Fruit fly (Drosophila melanogaster) whole organism, prepupa: ENCODE results near the gene fit.

Experiments
- Blimp-1 ChIP-seq: fragments of 200-800 bp; sonication (Bioruptor generic); optimal IDR thresholded peaks from 3 replicates; lab custom pipeline; 2017; ENCODE audit warnings: missing biosample characterization, missing genetic modification characterization, mild to moderate bottlenecking, moderate library complexity, missing genetic modification reagents
- CG10631 ChIP-seq: fragments of 200-800 bp; sonication (Bioruptor generic); optimal IDR thresholded peaks from 2 replicates; lab custom pipeline; 2016; ENCODE audit warnings: missing biosample characterization, missing genetic modification characterization
- CG10669 ChIP-seq: fragments of 200-800 bp; sonication (Bioruptor generic); optimal IDR thresholded peaks from 3 replicates; lab custom pipeline; 2018; ENCODE audit warnings: missing biosample characterization, mild to moderate bottlenecking, missing genetic modification characterization, moderate library complexity
- CG11294 ChIP-seq: fragments of 200-800 bp; sonication (Bioruptor generic); IDR thresholded peaks from 2 replicates; pipeline ENCODE4 v1.3.6; 2022; ENCODE audit warnings: missing biosample characterization, missing genetic modification characterization
- CG11762 ChIP-seq: fragments of 200-800 bp; sonication (Bioruptor generic); optimal IDR thresholded peaks from 3 replicates; lab custom pipeline; 2016; ENCODE audit warnings: missing biosample characterization, missing genetic modification characterization; ENCODE audit not compliant: insufficient read depth
- CG11902 ChIP-seq: fragments of 200-800 bp; sonication (Bioruptor generic); optimal IDR thresholded peaks from 3 replicates; lab custom pipeline; 2016; ENCODE audit warnings: missing biosample characterization, missing genetic modification characterization
- CG15336 ChIP-seq: fragments of 200-800 bp; sonication (Bioruptor generic); IDR thresholded peaks from 2 replicates; pipeline ENCODE4 v1.3.6; 2022; ENCODE audit warnings: missing biosample characterization, missing genetic modification characterization
- CG1621 ChIP-seq: fragments of 200-800 bp; sonication (Bioruptor generic); optimal IDR thresholded peaks from 3 replicates; lab custom pipeline; 2018; ENCODE audit warnings: missing biosample characterization, mild to moderate bottlenecking, missing genetic modification characterization
- CG3032 ChIP-seq: fragments of 200-800 bp; optimal IDR thresholded peaks from 2 replicates; lab custom pipeline; 2019; ENCODE audit warnings: missing biosample characterization, mild to moderate bottlenecking, missing genetic modification characterization, moderate library complexity
- CG31627 ChIP-seq: fragments of 200-800 bp; sonication (Bioruptor generic); optimal IDR thresholded peaks from 3 replicates; lab custom pipeline; 2016; ENCODE audit warnings: missing biosample characterization, missing genetic modification characterization
- CG34406 ChIP-seq: fragments of 200-800 bp; sonication (Bioruptor generic); optimal IDR thresholded peaks from 3 replicates; lab custom pipeline; 2016; ENCODE audit warnings: missing biosample characterization, missing genetic modification characterization
- CG3919 ChIP-seq: fragments of 200-800 bp; sonication (Bioruptor generic); optimal IDR thresholded peaks from 3 replicates; lab custom pipeline; 2016; ENCODE audit warnings: missing biosample characterization, missing genetic modification characterization
- CG4318 ChIP-seq: fragments of 200-800 bp; sonication (Bioruptor generic); optimal IDR thresholded peaks from 3 replicates; lab custom pipeline; 2017; ENCODE audit warnings: missing biosample characterization, mild to moderate bottlenecking, missing genetic modification characterization
- CG6163 ChIP-seq: fragments of 200-800 bp; sonication (Bioruptor generic); IDR thresholded peaks from 3 replicates; pipeline ENCODE4 v1.3.6; 2022; ENCODE audit warnings: missing biosample characterization, missing genetic modification characterization
- CG6276 ChIP-seq: fragments of 200-800 bp; sonication (Bioruptor generic); optimal IDR thresholded peaks from 2 replicates; lab custom pipeline; 2017; ENCODE audit warnings: missing biosample characterization, mild to moderate bottlenecking, missing genetic modification characterization
- CG6792 ChIP-seq: fragments of 200-800 bp; sonication (Bioruptor generic); optimal IDR thresholded peaks from 3 replicates; lab custom pipeline; 2016; ENCODE audit warnings: missing biosample characterization, missing genetic modification characterization
- CG6854 ChIP-seq: fragments of 200-800 bp; sonication (Bioruptor generic); optimal IDR thresholded peaks from 2 replicates; lab custom pipeline; 2017; ENCODE audit warnings: missing biosample characterization, mild to moderate bottlenecking, missing genetic modification characterization
- CG7368 ChIP-seq: fragments of 200-800 bp; sonication (Bioruptor generic); optimal IDR thresholded peaks from 3 replicates; lab custom pipeline; 2016; ENCODE audit warnings: missing biosample characterization, missing genetic modification characterization
- CG8119 ChIP-seq: fragments of 200-800 bp; sonication (Bioruptor generic); IDR thresholded peaks from 3 replicates; pipeline ENCODE4 v1.3.6; 2022; ENCODE audit warnings: missing biosample characterization, missing genetic modification characterization
- CG8319 ChIP-seq: fragments of 200-800 bp; sonication (Bioruptor generic); optimal IDR thresholded peaks from 3 replicates; lab custom pipeline; 2016; ENCODE audit warnings: missing biosample characterization, missing genetic modification characterization
- CG9139 ChIP-seq: fragments of 200-800 bp; sonication (Bioruptor generic); optimal IDR thresholded peaks from 3 replicates; lab custom pipeline; 2017; ENCODE audit warnings: missing biosample characterization, mild to moderate bottlenecking, missing genetic modification characterization
- Eip75B ChIP-seq: fragments of 200-800 bp; sonication (Bioruptor generic); optimal IDR thresholded peaks from 3 replicates; lab custom pipeline; 2016; ENCODE audit warnings: missing biosample characterization, missing genetic modification characterization
- Ets21C ChIP-seq: fragments of 200-800 bp; sonication (Bioruptor generic); optimal IDR thresholded peaks from 3 replicates; lab custom pipeline; 2016; ENCODE audit warnings: missing biosample characterization, missing genetic modification characterization
- Ets96B ChIP-seq: fragments of 200-800 bp; optimal IDR thresholded peaks from 2 replicates; lab custom pipeline; 2019; ENCODE audit warnings: missing biosample characterization, mild to moderate bottlenecking, missing genetic modification characterization, moderate library complexity
- Gug ChIP-seq: fragments of 200-800 bp; sonication (Bioruptor generic); IDR thresholded peaks from 2 replicates; pipeline ENCODE4 v1.3.6; 2022; ENCODE audit warnings: missing biosample characterization, missing genetic modification characterization
- Hr38 ChIP-seq: sonication (Bioruptor generic); optimal IDR thresholded peaks from 2 replicates; lab custom pipeline; 2016; ENCODE audit warnings: missing biosample characterization, missing genetic modification characterization
- Hr39 ChIP-seq: fragments of 200-800 bp; sonication (Bioruptor generic); optimal IDR thresholded peaks from 2 replicates; lab custom pipeline; 2016; ENCODE audit warnings: missing biosample characterization, missing genetic modification characterization
- Hr4 ChIP-seq: fragments of 200-800 bp; sonication (Bioruptor generic); optimal IDR thresholded peaks from 3 replicates; lab custom pipeline; 2016; ENCODE audit warnings: missing biosample characterization, missing genetic modification characterization
- OdsH ChIP-seq: fragments of 200-800 bp; sonication (Bioruptor generic); optimal IDR thresholded peaks from 3 replicates; lab custom pipeline; 2016; ENCODE audit warnings: missing biosample characterization, missing genetic modification characterization
- Smox ChIP-seq: fragments of 200-800 bp; sonication (Bioruptor generic); optimal IDR thresholded peaks from 3 replicates; lab custom pipeline; 2016; ENCODE audit warnings: missing biosample characterization, missing genetic modification characterization
- Sox102F ChIP-seq: fragments of 200-800 bp; sonication (Bioruptor generic); optimal IDR thresholded peaks from 2 replicates; lab custom pipeline; 2016; ENCODE audit warnings: missing biosample characterization, mild to moderate bottlenecking, missing genetic modification characterization
- Sox14 ChIP-seq: fragments of 200-800 bp; sonication (Bioruptor generic); optimal IDR thresholded peaks from 3 replicates; lab custom pipeline; 2016; ENCODE audit warnings: missing biosample characterization, missing genetic modification characterization
- Sox15 ChIP-seq: fragments of 200-800 bp; sonication (Bioruptor generic); optimal IDR thresholded peaks from 3 replicates; lab custom pipeline; 2016; ENCODE audit warnings: missing biosample characterization, missing genetic modification characterization
- achi ChIP-seq: fragments of 200-800 bp; sonication (Bioruptor generic); optimal IDR thresholded peaks from 3 replicates; lab custom pipeline; 2016; ENCODE audit warnings: missing biosample characterization, missing genetic modification characterization
- cyc ChIP-seq: fragments of 200-800 bp; sonication (Bioruptor generic); optimal IDR thresholded peaks from 3 replicates; lab custom pipeline; 2016; ENCODE audit warnings: missing biosample characterization, missing genetic modification characterization
- dac ChIP-seq: fragments of 200-800 bp; sonication (Bioruptor generic); optimal IDR thresholded peaks from 2 replicates; lab custom pipeline; 2017; ENCODE audit warnings: missing biosample characterization, mild to moderate bottlenecking, missing genetic modification characterization
- dsx ChIP-seq: fragments of 200-800 bp; optimal IDR thresholded peaks from 3 replicates; lab custom pipeline; 2019; ENCODE audit warnings: missing biosample characterization, mild to moderate bottlenecking, missing genetic modification characterization, moderate library complexity; ENCODE audit not compliant: poor library complexity, severe bottlenecking
- eg ChIP-seq: fragments of 200-800 bp; sonication (Bioruptor generic); IDR thresholded peaks from 3 replicates; pipeline ENCODE4 v1.3.6; 2022; ENCODE audit warnings: missing biosample characterization, missing genetic modification characterization
- esn ChIP-seq: fragments of 200-800 bp; sonication (Bioruptor generic); optimal IDR thresholded peaks from 2 replicates; lab custom pipeline; 2016; ENCODE audit warnings: missing biosample characterization, mild to moderate bottlenecking, missing genetic modification characterization, moderate library complexity
- fd59A ChIP-seq: fragments of 200-800 bp; sonication (Bioruptor generic); optimal IDR thresholded peaks from 2 replicates; lab custom pipeline; 2017; ENCODE audit warnings: missing biosample characterization, mild to moderate bottlenecking, missing genetic modification characterization, missing genetic modification reagents
- fd85E ChIP-seq: fragments of 200-800 bp; sonication (Bioruptor generic); optimal IDR thresholded peaks from 3 replicates; lab custom pipeline; 2016; ENCODE audit warnings: missing biosample characterization, missing genetic modification characterization
- fkh ChIP-seq: fragments of 200-800 bp; sonication (Bioruptor generic); optimal IDR thresholded peaks from 3 replicates; lab custom pipeline; 2017; ENCODE audit warnings: missing biosample characterization, mild to moderate bottlenecking, missing genetic modification characterization, moderate library complexity
- lz ChIP-seq: fragments of 200-800 bp; sonication (Bioruptor generic); optimal IDR thresholded peaks from 3 replicates; lab custom pipeline; 2016; ENCODE audit warnings: missing biosample characterization, missing genetic modification characterization
- net ChIP-seq: fragments of 200-800 bp; sonication (Bioruptor generic); optimal IDR thresholded peaks from 3 replicates; lab custom pipeline; 2016; ENCODE audit warnings: missing biosample characterization, missing genetic modification characterization
- pdm3 ChIP-seq: fragments of 200-800 bp; sonication (Bioruptor generic); optimal IDR thresholded peaks from 3 replicates; lab custom pipeline; 2016; ENCODE audit warnings: missing biosample characterization, missing genetic modification characterization
- salr ChIP-seq, 2 experiments: fragments of 200-800 bp; sonication (Bioruptor generic); optimal IDR thresholded peaks; 3 replicates each; lab custom pipeline; 2016 to 2018; ENCODE audit warnings: missing biosample characterization in 2 of 2, missing genetic modification characterization in 2 of 2, mild to moderate bottlenecking in 1 of 2
- spab ChIP-seq: fragments of 200-800 bp; sonication (Bioruptor generic); optimal IDR thresholded peaks from 2 replicates; lab custom pipeline; 2017; ENCODE audit warnings: missing biosample characterization, mild to moderate bottlenecking, missing genetic modification characterization, missing genetic modification reagents
- ss ChIP-seq, 2 experiments: fragments of 200-800 bp; sonication (Bioruptor generic); optimal IDR thresholded peaks; 2 replicates in 1 of 2; 3 replicates in 1 of 2; lab custom pipeline; 2017 to 2018; ENCODE audit warnings: mild to moderate bottlenecking in 2 of 2, missing biosample characterization in 2 of 2, missing genetic modification characterization in 2 of 2, moderate library complexity in 1 of 2
- topi ChIP-seq: fragments of 200-800 bp; sonication (Bioruptor generic); optimal IDR thresholded peaks from 3 replicates; lab custom pipeline; 2016; ENCODE audit warnings: missing biosample characterization, missing genetic modification characterization
- vri ChIP-seq: fragments of 200-800 bp; sonication (Bioruptor generic); optimal IDR thresholded peaks from 3 replicates; lab custom pipeline; 2016; ENCODE audit warnings: missing biosample characterization, mild to moderate bottlenecking, missing genetic modification characterization

The fit gene

dm6 chr3R:21921363-21922208 is 37.3 kb upstream of the fit start:
- peak; percentile 26 for TF ChIP-seq cyc
- peak; percentile 62 for TF ChIP-seq vri
- TF ChIP-seq ss (GFP tag; optimal IDR thresholded peaks at IDR 0.05; lab: Kevin White, UChicago) = peak; percentile 65 to 81
- TF ChIP-seq esn = peak; percentile 86
- peak; percentile 80 for TF ChIP-seq topi
- TF ChIP-seq eg (GFP tag; lab: Robert Waterston, UW) = no peak
- TF ChIP-seq CG1621 (tag; lab: Kevin White, UChicago) = peak; percentile 32
- TF ChIP-seq CG11902 (GFP tag; lab: Kevin White, UChicago) = peak; percentile 38
- peak; percentile 60 for TF ChIP-seq OdsH (GFP tag; lab: Kevin White, UChicago)
- TF ChIP-seq fd85E (GFP tag; lab: Kevin White, UChicago) = no peak
- peak; percentile 23; the same call in 1 of the 3 replicates for TF ChIP-seq CG8119 (GFP tag; lab: Robert Waterston, UW)
- TF ChIP-seq CG10669 (GFP tag; lab: Kevin White, UChicago) = peak; percentile 71
- TF ChIP-seq CG15336 (GFP tag; lab: Robert Waterston, UW) = peak; percentile 38; the same call in 1 of the 2 replicates
- TF ChIP-seq Hr4 (GFP tag; lab: Kevin White, UChicago) = peak; percentile 54
- peak; percentile 84 for TF ChIP-seq CG10631 (GFP tag; lab: Kevin White, UChicago)
- TF ChIP-seq fkh = no peak
- TF ChIP-seq pdm3 = peak; percentile 75
- TF ChIP-seq CG31627 (GFP tag; lab: Kevin White, UChicago) = peak; percentile 69
- peak; percentile 58 for TF ChIP-seq Smox (GFP tag; lab: Kevin White, UChicago)
- peak; percentile 71 for TF ChIP-seq dsx (GFP tag; lab: Kevin White, UChicago)
- TF ChIP-seq CG4318 (GFP tag; lab: Kevin White, UChicago) = peak; percentile 38
- no peak for TF ChIP-seq Hr38 (GFP tag; lab: Kevin White, UChicago)
- TF ChIP-seq Ets21C (GFP tag; lab: Kevin White, UChicago) = peak; percentile 27
- TF ChIP-seq dac (GFP tag; lab: Kevin White, UChicago) = no peak
- TF ChIP-seq CG34406 = peak; percentile 75
- TF ChIP-seq CG6854 (GFP tag; lab: Kevin White, UChicago) = no peak
- peak; percentile 67 for TF ChIP-seq Sox102F (GFP tag; lab: Kevin White, UChicago)
- TF ChIP-seq Hr39 (GFP tag; lab: Kevin White, UChicago) = peak; percentile 52
- TF ChIP-seq Ets96B = peak; percentile 77
- peak; percentile 74 for TF ChIP-seq Eip75B (GFP tag; lab: Kevin White, UChicago)
- TF ChIP-seq CG11294 = no peak
- TF ChIP-seq fd59A (GFP tag; lab: Kevin White, UChicago) = peak; percentile 85
- TF ChIP-seq CG6792 (GFP tag; lab: Kevin White, UChicago) = peak; percentile 71
- peak; percentile 28 for TF ChIP-seq CG7368 (GFP tag; lab: Kevin White, UChicago)
- TF ChIP-seq CG3032 = peak; percentile 82
- peak; percentile 32 for TF ChIP-seq CG9139 (GFP tag; lab: Kevin White, UChicago)
- TF ChIP-seq Sox14 = peak; percentile 76
- no peak for TF ChIP-seq Gug
- 0 out of 3 replicates have a peak, but pooled peaks have one; percentile 53 for TF ChIP-seq CG6163 (GFP tag; lab: Robert Waterston, UW)
- TF ChIP-seq lz (GFP tag; lab: Kevin White, UChicago) = peak; percentile 83
- peak; percentile 76 for TF ChIP-seq achi (GFP tag; lab: Kevin White, UChicago)
- peak in 1 of 2 experiments; percentile 62 for TF ChIP-seq salr (GFP tag; optimal IDR thresholded peaks at IDR 0.05; lab: Kevin White, UChicago)
- TF ChIP-seq CG8319 = peak; percentile 46
- TF ChIP-seq Sox15 (GFP tag; lab: Kevin White, UChicago) = peak; percentile 57
- peak; percentile 66 for TF ChIP-seq CG11762 (GFP tag; lab: Kevin White, UChicago)
- peak; percentile 15 for TF ChIP-seq CG6276 (GFP tag; lab: Kevin White, UChicago)
- TF ChIP-seq net (GFP tag; lab: Kevin White, UChicago) = peak; percentile 42
- TF ChIP-seq Blimp-1 (GFP tag; lab: Kevin White, UChicago) = peak; percentile 64
- peak; percentile 65 for TF ChIP-seq CG3919 (GFP tag; lab: Kevin White, UChicago)
- TF ChIP-seq spab (GFP tag; lab: Kevin White, UChicago) = peak; percentile 85
